Worm (Caenorhabditis elegans): ENCODE results near the gene Y43B11AR.3.

- TF ChIP-seq dao-5 (tag; optimal IDR thresholded peaks at IDR 0.05) (no peak), him-1 (tag; optimal IDR thresholded peaks at IDR 0.05) (no peak), W03F9.2 (tag; optimal IDR thresholded peaks at IDR 0.05) (no peak)
Measured at ce11 chrIV:7083976-7084375, 460 bp upstream of the Y43B11AR.3 start.

Measured in whole organism, L4/young adult.